Worm (Caenorhabditis elegans) whole organism, mixed stage, embryonic: ENCODE data around the gene glb-32.

Experiments used
- M03D4.4 ChIP-seq: sonication (generic microtip); optimal IDR thresholded peaks from 2 replicates; lab custom pipeline; 2017; ENCODE audit warnings: mild to moderate bottlenecking, missing genetic modification characterization, missing compliant biosample characterization
- blmp-1 ChIP-seq: fragments of 150-350 bp; optimal IDR thresholded peaks from 2 replicates; lab custom pipeline; 2014; ENCODE audit warnings: missing biosample characterization, missing genetic modification characterization
- ceh-83 ChIP-seq: fragments of 200-800 bp; sonication (Bioruptor generic); optimal IDR thresholded peaks from 2 replicates; lab custom pipeline; 2018; ENCODE audit warnings: mild to moderate bottlenecking, missing genetic modification characterization, missing compliant biosample characterization
- ces-1 ChIP-seq: fragments of 150-350 bp; optimal IDR thresholded peaks from 2 replicates; lab custom pipeline; 2014; ENCODE audit warnings: missing biosample characterization, missing genetic modification reagents, missing genetic modification characterization
- elt-1 ChIP-seq: sonication (generic microtip); optimal IDR thresholded peaks from 2 replicates; lab custom pipeline; 2017; ENCODE audit warnings: missing genetic modification characterization, mild to moderate bottlenecking, missing compliant biosample characterization, antibody characterized with exemption, moderate library complexity, borderline replicate concordance; ENCODE audit not compliant: insufficient read depth
- elt-3 ChIP-seq: fragments of 150-350 bp; optimal IDR thresholded peaks from 2 replicates; lab custom pipeline; 2014; ENCODE audit warnings: missing biosample characterization, missing genetic modification characterization
- lin-13 ChIP-seq: fragments of 150-350 bp; optimal IDR thresholded peaks from 2 replicates; lab custom pipeline; 2014; ENCODE audit warnings: missing biosample characterization, missing genetic modification characterization
- lsy-2 ChIP-seq: fragments of 150-350 bp; optimal IDR thresholded peaks from 2 replicates; lab custom pipeline; 2014; ENCODE audit warnings: missing biosample characterization, missing genetic modification characterization
- nhr-237 ChIP-seq: fragments of 150-350 bp; optimal IDR thresholded peaks from 2 replicates; lab custom pipeline; 2014; ENCODE audit warnings: missing biosample characterization, missing genetic modification characterization
- nhr-76 ChIP-seq: sonication (generic microtip); optimal IDR thresholded peaks from 2 replicates; lab custom pipeline; 2017; ENCODE audit warnings: missing biosample characterization, missing genetic modification characterization
- pha-4 ChIP-seq: fragments of 150-350 bp; optimal IDR thresholded peaks from 2 replicates; lab custom pipeline; 2018; ENCODE audit warnings: missing biosample characterization, missing genetic modification reagents, missing genetic modification characterization
- snpc-4 ChIP-seq: fragments of 150-350 bp; optimal IDR thresholded peaks from 2 replicates; lab custom pipeline; 2014; ENCODE audit warnings: missing biosample characterization, missing genetic modification characterization
- unc-62 ChIP-seq: fragments of 150-350 bp; optimal IDR thresholded peaks from 2 replicates; lab custom pipeline; 2014; ENCODE audit warnings: missing biosample characterization, missing genetic modification reagents, missing genetic modification characterization
- ztf-11 ChIP-seq: fragments of 150-350 bp; optimal IDR thresholded peaks from 2 replicates; lab custom pipeline; 2014; ENCODE audit warnings: missing biosample characterization, missing genetic modification characterization

DNA sequence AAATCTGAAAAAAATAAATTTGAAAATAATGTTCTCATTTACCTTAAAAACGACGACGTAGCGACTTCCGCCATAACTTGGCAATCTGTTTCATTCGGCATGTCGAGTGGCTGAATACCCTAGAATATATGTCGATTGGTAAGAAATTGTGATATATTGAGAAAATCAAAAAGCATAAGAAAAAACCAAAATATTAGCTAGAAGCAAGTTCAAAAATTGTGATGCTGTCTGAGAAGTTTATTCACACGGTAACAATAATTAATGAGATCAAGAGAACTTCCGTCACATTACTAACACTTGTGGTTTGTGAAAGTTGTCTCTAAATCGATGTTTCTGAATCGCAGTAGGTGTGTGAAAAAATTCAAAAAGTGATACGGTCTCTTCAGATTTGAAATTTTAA, 12.7 kb upstream of the glb-32 start, which contains the start of gene srab-1:
- TF ChIP-seq lsy-2 (tag; lab: Kevin White, UChicago) (no peak), elt-3 (tag; lab: Kevin White, UChicago) (no peak), ceh-83 (GFP tag; lab: Kevin White, UChicago) (no peak), nhr-76 (tag; lab: Kevin White, UChicago) (no peak), nhr-237 (tag; lab: Kevin White, UChicago) (no peak), pha-4 (tag; lab: Kevin White, UChicago) (no peak), blmp-1 (tag; lab: Kevin White, UChicago) (no peak), ces-1 (no peak), snpc-4 (tag; lab: Kevin White, UChicago) (no peak), unc-62 (GFP tag; lab: Kevin White, UChicago) (no peak), ztf-11 (tag; lab: Kevin White, UChicago) (no peak), lin-13 (tag; lab: Kevin White, UChicago) (no peak), elt-1 (tag; lab: Kevin White, UChicago) (no peak), M03D4.4 (no peak)
